Worm (Caenorhabditis elegans) whole organism, midembryonic: ENCODE measurements around the gene Y54G11A.2.

Experiments
- T22C8.4 ChIP-seq: fragments of 200-800 bp; sonication (Bioruptor generic); IDR thresholded peaks from 2 replicates; pipeline ENCODE4 v1.3.6; 2022; ENCODE audit warnings: missing genetic modification characterization, missing compliant biosample characterization
- cog-1 ChIP-seq: sonication (generic microtip); optimal IDR thresholded peaks from 2 replicates; lab custom pipeline; 2016; ENCODE audit warnings: missing genetic modification characterization, missing compliant biosample characterization
- flt-1 ChIP-seq: fragments of 200-800 bp; sonication (Bioruptor generic); IDR thresholded peaks from 2 replicates; pipeline ENCODE4 v1.3.6; 2022; ENCODE audit warnings: missing genetic modification characterization, missing compliant biosample characterization
- klf-2 ChIP-seq: fragments of 200-800 bp; sonication (Bioruptor generic); conservative IDR thresholded peaks from 2 replicates; pipeline ENCODE4 v1.3.6; 2022; ENCODE audit warnings: missing genetic modification reagents, missing genetic modification characterization, missing compliant biosample characterization
- med-1 ChIP-seq: sonication (generic microtip); optimal IDR thresholded peaks from 2 replicates; lab custom pipeline; 2017; ENCODE audit warnings: missing genetic modification characterization, mild to moderate bottlenecking, missing compliant biosample characterization, antibody characterized with exemption, missing genetic modification reagents; ENCODE audit not compliant: insufficient read depth
- ref-1 ChIP-seq: fragments of 200-800 bp; sonication (Bioruptor generic); conservative IDR thresholded peaks from 2 replicates; pipeline ENCODE4 v1.3.6; 2022; ENCODE audit warnings: missing genetic modification reagents, missing genetic modification characterization, missing compliant biosample characterization
- tab-1 ChIP-seq: fragments of 200-800 bp; sonication (Bioruptor generic); IDR thresholded peaks from 2 replicates; pipeline ENCODE4 v1.3.6; 2022; ENCODE audit warnings: missing genetic modification characterization, missing compliant biosample characterization
- ztf-23 ChIP-seq: fragments of 200-800 bp; sonication (Bioruptor generic); IDR thresholded peaks from 2 replicates; pipeline ENCODE4 v1.3.6; 2022; ENCODE audit warnings: missing genetic modification reagents, missing genetic modification characterization, missing compliant biosample characterization
- ztf-29 ChIP-seq: fragments of 200-800 bp; sonication (Bioruptor generic); IDR thresholded peaks from 2 replicates; pipeline ENCODE4 v1.3.6; 2022; ENCODE audit warnings: missing genetic modification reagents, missing genetic modification characterization, missing compliant biosample characterization

ce11 chrII:14299254-14299759, 47.1 kb downstream of the Y54G11A.2 start:
- TF ChIP-seq tab-1: no peak
- TF ChIP-seq klf-2 (GFP tag; lab: Robert Waterston, UW): no peak
- no peak for TF ChIP-seq ref-1 (GFP tag; lab: Robert Waterston, UW)
- TF ChIP-seq ztf-29: no peak
- TF ChIP-seq ztf-23 (GFP tag; lab: Robert Waterston, UW): no peak
- TF ChIP-seq flt-1: no peak
- TF ChIP-seq cog-1 (tag; lab: Kevin White, UChicago): no peak
- no peak for TF ChIP-seq med-1 (GFP tag; lab: Kevin White, UChicago)
- TF ChIP-seq T22C8.4 (GFP tag; lab: Robert Waterston, UW): no peak
